Fruit fly (Drosophila melanogaster): ENCODE measurements around the gene CG32006.

CG32006 gene

DNA sequence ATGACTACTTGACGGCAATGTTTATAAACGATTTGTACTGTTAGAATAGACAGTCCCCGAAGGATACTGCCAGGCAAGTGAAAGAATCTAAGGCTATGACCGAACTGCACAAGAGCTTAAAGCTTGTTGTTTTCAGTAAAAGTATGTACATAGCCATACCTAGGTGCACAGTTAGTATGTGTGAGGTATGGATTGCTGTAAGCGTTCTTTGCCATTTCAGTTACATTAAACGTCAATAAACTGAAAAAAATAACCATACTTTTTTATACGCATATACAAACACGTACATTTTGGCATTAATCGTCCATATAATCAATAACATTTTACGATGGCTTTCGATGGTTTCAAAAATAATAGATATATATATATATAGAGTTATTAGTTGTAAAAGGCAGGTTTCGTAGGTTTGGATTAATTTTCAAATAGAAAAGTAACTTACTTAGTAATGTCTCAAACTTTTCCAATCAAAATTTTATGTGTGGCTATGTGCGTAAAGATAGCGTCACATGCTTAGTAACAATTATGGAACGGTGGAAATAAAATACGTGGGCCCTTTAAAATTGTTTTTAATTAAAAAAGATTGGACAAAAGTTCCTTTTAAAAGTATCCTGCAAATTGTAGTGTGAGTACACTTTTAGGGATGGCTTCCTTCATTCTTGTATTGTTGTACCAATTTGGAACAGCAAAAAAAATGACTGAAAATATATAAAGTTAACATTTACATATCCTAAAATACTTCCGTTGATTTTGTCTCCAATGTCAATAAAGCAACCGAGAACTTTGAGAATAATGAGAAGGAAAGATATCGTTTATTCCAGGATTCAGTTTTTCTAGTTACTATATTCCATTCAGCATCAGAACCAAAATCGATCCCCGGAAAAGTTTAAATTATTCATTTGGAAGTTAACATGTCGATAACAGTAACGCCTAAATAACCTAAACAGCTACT lies 43.1 kb downstream of the CG32006 start, which contains the start of gene Abcd1:
Gene Abcd1 (minus strand): TSS at position 444 of the 949 bp plus-strand sequence.
- TF ChIP-seq gfzf (GFP tag; optimal IDR thresholded peaks at IDR 0.05) (no peak), ssp (GFP tag; IDR thresholded peaks at IDR 0.05) (peak; percentile 96), bbx (GFP tag; IDR thresholded peaks at IDR 0.05; ENCODE audit: partially characterized antibody) (no peak), MESR4 (GFP tag; optimal IDR thresholded peaks at IDR 0.05) (peak; percentile 86), pros (GFP tag; optimal IDR thresholded peaks at IDR 0.05) (no peak), Sry-δ (GFP tag; optimal IDR thresholded peaks at IDR 0.05) (peak; percentile 29), CG2116 (GFP tag; optimal IDR thresholded peaks at IDR 0.05) (peak; percentile 11), Ets97D (GFP tag; optimal IDR thresholded peaks at IDR 0.05) (peak; percentile 34), pfk (GFP tag; optimal IDR thresholded peaks at IDR 0.05) (peak; percentile 95), CG30020 (tag; optimal IDR thresholded peaks at IDR 0.05) (peak; percentile 100), CG17802 (tag; optimal IDR thresholded peaks at IDR 0.05) (peak; percentile 97), Lhr (GFP tag; optimal IDR thresholded peaks at IDR 0.05) (peak; percentile 62), row (GFP tag; IDR thresholded peaks at IDR 0.05) (peak; percentile 67; the same call in 2 of the 3 replicates), dmrt11E (tag; optimal IDR thresholded peaks at IDR 0.05) (peak; percentile 10), CG11723 (GFP tag; optimal IDR thresholded peaks at IDR 0.05) (peak; percentile 95), YL-1 (GFP tag; optimal IDR thresholded peaks at IDR 0.05) (peak; percentile 11), CG8290 (GFP tag; optimal IDR thresholded peaks at IDR 0.05) (peak; percentile 52), CG8290 (tag; optimal IDR thresholded peaks at IDR 0.05) (no peak), cas (GFP tag; IDR thresholded peaks at IDR 0.05) (no peak), CG6683 (GFP tag; optimal IDR thresholded peaks at IDR 0.05) (no peak), gro (GFP tag; optimal IDR thresholded peaks at IDR 0.05) (no peak), CG4617 (GFP tag; optimal IDR thresholded peaks at IDR 0.05; ENCODE audit: borderline replicate concordance) (peak; percentile 62), stc (GFP tag; IDR thresholded peaks at IDR 0.05) (no peak), CG6765 (GFP tag; optimal IDR thresholded peaks at IDR 0.05) (no peak), CG16779 (GFP tag; IDR thresholded peaks at IDR 0.05) (no peak), gce (GFP tag; IDR thresholded peaks at IDR 0.05) (no peak), fd102C (GFP tag; optimal IDR thresholded peaks at IDR 0.05) (peak; percentile 14), bigmax (GFP tag; optimal IDR thresholded peaks at IDR 0.05) (peak; percentile 71), CG1024 (GFP tag; IDR thresholded peaks at IDR 0.05) (peak; percentile 98), pzg (GFP tag; optimal IDR thresholded peaks at IDR 0.05) (peak; percentile 58), CG8089 (GFP tag; optimal IDR thresholded peaks at IDR 0.05) (peak; percentile 74), ase (GFP tag; IDR thresholded peaks at IDR 0.05) (no peak), E2f1 (GFP tag; IDR thresholded peaks at IDR 0.05) (no peak), CG12659 (GFP tag; optimal IDR thresholded peaks at IDR 0.05) (peak; percentile 34), CG1603 (tag; optimal IDR thresholded peaks at IDR 0.05) (peak; percentile 100)

Data from whole organism, embryonic.